Fruit fly (Drosophila melanogaster) whole organism, prepupa: ENCODE measurements around the gene CG16781.
A peak's percentile ranks its signal among the peaks of the same experiment; 100 is the strongest.

Experiments
- Blimp-1 ChIP-seq: fragments of 200-800 bp; sonication (Bioruptor generic); optimal IDR thresholded peaks from 3 replicates; lab custom pipeline; 2017; ENCODE audit warnings: missing biosample characterization, missing genetic modification characterization, mild to moderate bottlenecking, moderate library complexity, missing genetic modification reagents
- CG10631 ChIP-seq: fragments of 200-800 bp; sonication (Bioruptor generic); optimal IDR thresholded peaks from 2 replicates; lab custom pipeline; 2016; ENCODE audit warnings: missing biosample characterization, missing genetic modification characterization
- CG10669 ChIP-seq: fragments of 200-800 bp; sonication (Bioruptor generic); optimal IDR thresholded peaks from 3 replicates; lab custom pipeline; 2018; ENCODE audit warnings: missing biosample characterization, mild to moderate bottlenecking, missing genetic modification characterization, moderate library complexity
- CG11294 ChIP-seq: fragments of 200-800 bp; sonication (Bioruptor generic); IDR thresholded peaks from 2 replicates; pipeline ENCODE4 v1.3.6; 2022; ENCODE audit warnings: missing biosample characterization, missing genetic modification characterization
- CG11902 ChIP-seq: fragments of 200-800 bp; sonication (Bioruptor generic); optimal IDR thresholded peaks from 3 replicates; lab custom pipeline; 2016; ENCODE audit warnings: missing biosample characterization, missing genetic modification characterization
- CG15336 ChIP-seq: fragments of 200-800 bp; sonication (Bioruptor generic); IDR thresholded peaks from 2 replicates; pipeline ENCODE4 v1.3.6; 2022; ENCODE audit warnings: missing biosample characterization, missing genetic modification characterization
- CG1621 ChIP-seq: fragments of 200-800 bp; sonication (Bioruptor generic); optimal IDR thresholded peaks from 3 replicates; lab custom pipeline; 2018; ENCODE audit warnings: missing biosample characterization, mild to moderate bottlenecking, missing genetic modification characterization
- CG16779 ChIP-seq: fragments of 200-800 bp; sonication (Bioruptor generic); optimal IDR thresholded peaks from 3 replicates; lab custom pipeline; 2017; ENCODE audit warnings: missing biosample characterization, mild to moderate bottlenecking, missing genetic modification characterization
- CG3032 ChIP-seq: fragments of 200-800 bp; optimal IDR thresholded peaks from 2 replicates; lab custom pipeline; 2019; ENCODE audit warnings: missing biosample characterization, mild to moderate bottlenecking, missing genetic modification characterization, moderate library complexity
- CG31627 ChIP-seq: fragments of 200-800 bp; sonication (Bioruptor generic); optimal IDR thresholded peaks from 3 replicates; lab custom pipeline; 2016; ENCODE audit warnings: missing biosample characterization, missing genetic modification characterization
- CG34406 ChIP-seq: fragments of 200-800 bp; sonication (Bioruptor generic); optimal IDR thresholded peaks from 3 replicates; lab custom pipeline; 2016; ENCODE audit warnings: missing biosample characterization, missing genetic modification characterization
- CG3919 ChIP-seq: fragments of 200-800 bp; sonication (Bioruptor generic); optimal IDR thresholded peaks from 3 replicates; lab custom pipeline; 2016; ENCODE audit warnings: missing biosample characterization, missing genetic modification characterization
- CG4318 ChIP-seq: fragments of 200-800 bp; sonication (Bioruptor generic); optimal IDR thresholded peaks from 3 replicates; lab custom pipeline; 2017; ENCODE audit warnings: missing biosample characterization, mild to moderate bottlenecking, missing genetic modification characterization
- CG6163 ChIP-seq: fragments of 200-800 bp; sonication (Bioruptor generic); IDR thresholded peaks from 3 replicates; pipeline ENCODE4 v1.3.6; 2022; ENCODE audit warnings: missing biosample characterization, missing genetic modification characterization
- CG6276 ChIP-seq: fragments of 200-800 bp; sonication (Bioruptor generic); optimal IDR thresholded peaks from 2 replicates; lab custom pipeline; 2017; ENCODE audit warnings: missing biosample characterization, mild to moderate bottlenecking, missing genetic modification characterization
- CG6792 ChIP-seq: fragments of 200-800 bp; sonication (Bioruptor generic); optimal IDR thresholded peaks from 3 replicates; lab custom pipeline; 2016; ENCODE audit warnings: missing biosample characterization, missing genetic modification characterization
- CG6854 ChIP-seq: fragments of 200-800 bp; sonication (Bioruptor generic); optimal IDR thresholded peaks from 2 replicates; lab custom pipeline; 2017; ENCODE audit warnings: missing biosample characterization, mild to moderate bottlenecking, missing genetic modification characterization
- CG8119 ChIP-seq: fragments of 200-800 bp; sonication (Bioruptor generic); IDR thresholded peaks from 3 replicates; pipeline ENCODE4 v1.3.6; 2022; ENCODE audit warnings: missing biosample characterization, missing genetic modification characterization
- CG8319 ChIP-seq: fragments of 200-800 bp; sonication (Bioruptor generic); optimal IDR thresholded peaks from 3 replicates; lab custom pipeline; 2016; ENCODE audit warnings: missing biosample characterization, missing genetic modification characterization
- CG8632 ChIP-seq: fragments of 200-800 bp; sonication (Bioruptor generic); optimal IDR thresholded peaks from 3 replicates; lab custom pipeline; 2016; ENCODE audit warnings: missing biosample characterization, missing genetic modification characterization
- CG9139 ChIP-seq: fragments of 200-800 bp; sonication (Bioruptor generic); optimal IDR thresholded peaks from 3 replicates; lab custom pipeline; 2017; ENCODE audit warnings: missing biosample characterization, mild to moderate bottlenecking, missing genetic modification characterization
- Eip75B ChIP-seq: fragments of 200-800 bp; sonication (Bioruptor generic); optimal IDR thresholded peaks from 3 replicates; lab custom pipeline; 2016; ENCODE audit warnings: missing biosample characterization, missing genetic modification characterization
- Eip78C ChIP-seq: fragments of 200-800 bp; sonication (Bioruptor generic); peaks from one replicate; lab custom pipeline; 2016; ENCODE audit warnings: missing biosample characterization, missing genetic modification characterization
- Eip93F ChIP-seq: fragments of 200-800 bp; sonication (Bioruptor generic); optimal IDR thresholded peaks from 2 replicates; lab custom pipeline; 2016; ENCODE audit warnings: missing biosample characterization, mild to moderate bottlenecking, missing genetic modification characterization
- Ets21C ChIP-seq: fragments of 200-800 bp; sonication (Bioruptor generic); optimal IDR thresholded peaks from 3 replicates; lab custom pipeline; 2016; ENCODE audit warnings: missing biosample characterization, missing genetic modification characterization
- Hr38 ChIP-seq: sonication (Bioruptor generic); optimal IDR thresholded peaks from 2 replicates; lab custom pipeline; 2016; ENCODE audit warnings: missing biosample characterization, missing genetic modification characterization
- Hr39 ChIP-seq: fragments of 200-800 bp; sonication (Bioruptor generic); optimal IDR thresholded peaks from 2 replicates; lab custom pipeline; 2016; ENCODE audit warnings: missing biosample characterization, missing genetic modification characterization
- Hr4 ChIP-seq: fragments of 200-800 bp; sonication (Bioruptor generic); optimal IDR thresholded peaks from 3 replicates; lab custom pipeline; 2016; ENCODE audit warnings: missing biosample characterization, missing genetic modification characterization
- Met ChIP-seq: fragments of 200-800 bp; sonication (Bioruptor generic); optimal IDR thresholded peaks from 3 replicates; lab custom pipeline; 2016; ENCODE audit warnings: missing biosample characterization, missing genetic modification characterization
- Smox ChIP-seq: fragments of 200-800 bp; sonication (Bioruptor generic); optimal IDR thresholded peaks from 3 replicates; lab custom pipeline; 2016; ENCODE audit warnings: missing biosample characterization, missing genetic modification characterization
- Sox102F ChIP-seq: fragments of 200-800 bp; sonication (Bioruptor generic); optimal IDR thresholded peaks from 2 replicates; lab custom pipeline; 2016; ENCODE audit warnings: missing biosample characterization, mild to moderate bottlenecking, missing genetic modification characterization
- Sox14 ChIP-seq: fragments of 200-800 bp; sonication (Bioruptor generic); optimal IDR thresholded peaks from 3 replicates; lab custom pipeline; 2016; ENCODE audit warnings: missing biosample characterization, missing genetic modification characterization
- Sox15 ChIP-seq: fragments of 200-800 bp; sonication (Bioruptor generic); optimal IDR thresholded peaks from 3 replicates; lab custom pipeline; 2016; ENCODE audit warnings: missing biosample characterization, missing genetic modification characterization
- achi ChIP-seq: fragments of 200-800 bp; sonication (Bioruptor generic); optimal IDR thresholded peaks from 3 replicates; lab custom pipeline; 2016; ENCODE audit warnings: missing biosample characterization, missing genetic modification characterization
- acj6 ChIP-seq: fragments of 200-800 bp; sonication (Bioruptor generic); optimal IDR thresholded peaks from 3 replicates; lab custom pipeline; 2016; ENCODE audit warnings: missing biosample characterization, missing genetic modification characterization
- cyc ChIP-seq: fragments of 200-800 bp; sonication (Bioruptor generic); optimal IDR thresholded peaks from 3 replicates; lab custom pipeline; 2016; ENCODE audit warnings: missing biosample characterization, missing genetic modification characterization
- dac ChIP-seq: fragments of 200-800 bp; sonication (Bioruptor generic); optimal IDR thresholded peaks from 2 replicates; lab custom pipeline; 2017; ENCODE audit warnings: missing biosample characterization, mild to moderate bottlenecking, missing genetic modification characterization
- dsx ChIP-seq: fragments of 200-800 bp; optimal IDR thresholded peaks from 3 replicates; lab custom pipeline; 2019; ENCODE audit warnings: missing biosample characterization, mild to moderate bottlenecking, missing genetic modification characterization, moderate library complexity; ENCODE audit not compliant: poor library complexity, severe bottlenecking
- eg ChIP-seq: fragments of 200-800 bp; sonication (Bioruptor generic); IDR thresholded peaks from 3 replicates; pipeline ENCODE4 v1.3.6; 2022; ENCODE audit warnings: missing biosample characterization, missing genetic modification characterization
- esn ChIP-seq: fragments of 200-800 bp; sonication (Bioruptor generic); optimal IDR thresholded peaks from 2 replicates; lab custom pipeline; 2016; ENCODE audit warnings: missing biosample characterization, mild to moderate bottlenecking, missing genetic modification characterization, moderate library complexity
- fkh ChIP-seq: fragments of 200-800 bp; sonication (Bioruptor generic); optimal IDR thresholded peaks from 3 replicates; lab custom pipeline; 2017; ENCODE audit warnings: missing biosample characterization, mild to moderate bottlenecking, missing genetic modification characterization, moderate library complexity
- lz ChIP-seq: fragments of 200-800 bp; sonication (Bioruptor generic); optimal IDR thresholded peaks from 3 replicates; lab custom pipeline; 2016; ENCODE audit warnings: missing biosample characterization, missing genetic modification characterization
- net ChIP-seq: fragments of 200-800 bp; sonication (Bioruptor generic); optimal IDR thresholded peaks from 3 replicates; lab custom pipeline; 2016; ENCODE audit warnings: missing biosample characterization, missing genetic modification characterization
- pdm3 ChIP-seq: fragments of 200-800 bp; sonication (Bioruptor generic); optimal IDR thresholded peaks from 3 replicates; lab custom pipeline; 2016; ENCODE audit warnings: missing biosample characterization, missing genetic modification characterization
- salr ChIP-seq, 2 experiments: fragments of 200-800 bp; sonication (Bioruptor generic); optimal IDR thresholded peaks; 3 replicates each; lab custom pipeline; 2016 to 2018; ENCODE audit warnings: missing biosample characterization in 2 of 2, missing genetic modification characterization in 2 of 2, mild to moderate bottlenecking in 1 of 2
- spab ChIP-seq: fragments of 200-800 bp; sonication (Bioruptor generic); optimal IDR thresholded peaks from 2 replicates; lab custom pipeline; 2017; ENCODE audit warnings: missing biosample characterization, mild to moderate bottlenecking, missing genetic modification characterization, missing genetic modification reagents
- ss ChIP-seq, 2 experiments: fragments of 200-800 bp; sonication (Bioruptor generic); optimal IDR thresholded peaks; 2 replicates in 1 of 2; 3 replicates in 1 of 2; lab custom pipeline; 2017 to 2018; ENCODE audit warnings: mild to moderate bottlenecking in 2 of 2, missing biosample characterization in 2 of 2, missing genetic modification characterization in 2 of 2, moderate library complexity in 1 of 2
- svp ChIP-seq: fragments of 200-800 bp; sonication (Bioruptor generic); peaks from one replicate; lab custom pipeline; 2016; ENCODE audit warnings: missing biosample characterization, missing genetic modification characterization
- topi ChIP-seq: fragments of 200-800 bp; sonication (Bioruptor generic); optimal IDR thresholded peaks from 3 replicates; lab custom pipeline; 2016; ENCODE audit warnings: missing biosample characterization, missing genetic modification characterization

CG16781 gene

DNA sequence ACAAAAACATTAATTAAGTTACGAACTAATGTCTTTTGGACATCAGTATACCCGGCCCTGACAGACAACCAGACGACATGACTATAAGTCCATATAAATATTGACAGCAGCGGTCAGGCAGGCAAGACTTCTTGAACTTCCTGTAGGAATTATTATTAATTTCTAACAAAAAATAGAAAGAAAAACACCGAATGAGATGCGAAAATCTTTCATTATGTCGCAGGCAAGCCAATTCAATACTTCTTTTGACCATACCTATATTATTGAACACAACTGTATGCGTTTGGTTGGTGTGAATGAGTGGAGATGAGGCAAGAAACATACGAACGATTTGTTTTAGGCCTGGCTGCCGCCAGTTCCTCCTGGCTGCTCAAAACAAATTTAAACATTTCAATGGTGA, 38.9 kb downstream of the CG16781 start (continued):
- TF ChIP-seq CG10631 = peak; percentile 52
- no peak for TF ChIP-seq Blimp-1
- peak; percentile 48 for TF ChIP-seq CG3919 (GFP tag; lab: Kevin White, UChicago)
- TF ChIP-seq CG31627 (GFP tag; lab: Kevin White, UChicago) = peak; percentile 46
- TF ChIP-seq CG9139 (GFP tag; lab: Kevin White, UChicago) = no peak
- peak; percentile 41 for TF ChIP-seq fkh (GFP tag; lab: Kevin White, UChicago)
- TF ChIP-seq CG6854 (GFP tag; lab: Kevin White, UChicago) = no peak
- no peak for TF ChIP-seq Ets21C (GFP tag; lab: Kevin White, UChicago)
- peak; percentile 50 for TF ChIP-seq lz
- peak; percentile 35 for TF ChIP-seq CG34406 (GFP tag; lab: Kevin White, UChicago)
- TF ChIP-seq CG4318 (GFP tag; lab: Kevin White, UChicago) = peak; percentile 38
- TF ChIP-seq Sox15 (GFP tag; lab: Kevin White, UChicago) = peak; percentile 26
- TF ChIP-seq CG8319 (GFP tag; lab: Kevin White, UChicago) = no peak
- peak; percentile 24 for TF ChIP-seq CG1621
- no peak for TF ChIP-seq CG16779
- peak; percentile 51 for TF ChIP-seq achi (GFP tag; lab: Kevin White, UChicago)
- peak; percentile 56; the same call in 1 of the 3 replicates for TF ChIP-seq CG8119 (GFP tag; lab: Robert Waterston, UW)
- TF ChIP-seq Hr4 (GFP tag; lab: Kevin White, UChicago) = peak; percentile 61
- peak; percentile 47 for TF ChIP-seq esn (GFP tag; lab: Kevin White, UChicago)
- TF ChIP-seq eg (GFP tag; lab: Robert Waterston, UW) = peak; percentile 73
- no peak for TF ChIP-seq CG6792

DNA sequence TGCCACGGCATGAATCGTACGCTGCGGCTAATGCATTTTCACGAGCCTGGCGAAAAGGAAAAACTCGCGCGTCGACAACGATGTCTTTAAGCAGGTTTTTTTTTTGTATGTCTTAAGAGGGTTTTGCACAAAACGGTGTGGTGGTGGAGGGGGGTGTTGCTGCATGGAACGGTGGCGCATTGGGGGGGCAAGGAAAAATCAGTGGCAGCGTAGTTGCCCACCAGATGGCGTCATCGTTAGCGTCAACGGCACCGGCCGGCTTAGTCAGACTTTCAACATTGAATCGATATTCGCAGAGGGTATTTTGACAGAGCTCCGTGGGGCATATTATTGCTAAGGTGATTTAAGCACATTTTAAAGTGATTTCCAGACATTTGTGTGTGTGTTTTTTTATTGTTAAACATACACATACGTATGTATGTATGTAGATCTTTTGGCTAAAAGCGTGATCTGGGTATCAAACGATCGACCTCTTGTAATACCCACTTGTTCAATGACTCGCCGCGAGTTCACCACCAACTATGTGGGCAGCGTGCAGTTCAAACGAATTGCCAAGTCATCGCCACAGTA, 40.6 kb downstream of the CG16781 start:
- TF ChIP-seq Eip93F (no peak), achi (GFP tag; lab: Kevin White, UChicago) (peak; percentile 30), cyc (GFP tag; lab: Kevin White, UChicago) (peak; percentile 24), Sox14 (peak; percentile 26), CG11294 (peak; percentile 72), CG11902 (GFP tag; lab: Kevin White, UChicago) (no peak), CG15336 (peak; percentile 90), CG8119 (GFP tag; lab: Robert Waterston, UW) (peak; percentile 90), Met (no peak), pdm3 (GFP tag; lab: Kevin White, UChicago) (peak; percentile 57), CG10631 (peak; percentile 49), CG8632 (GFP tag; lab: Kevin White, UChicago) (no peak), CG3919 (GFP tag; lab: Kevin White, UChicago) (peak; percentile 50), spab (GFP tag; lab: Kevin White, UChicago) (no peak), net (GFP tag; lab: Kevin White, UChicago) (peak; percentile 51), CG4318 (GFP tag; lab: Kevin White, UChicago) (peak; percentile 73), dac (GFP tag; lab: Kevin White, UChicago) (peak; percentile 41), Blimp-1 (no peak), acj6 (peak; percentile 33), eg (GFP tag; lab: Robert Waterston, UW) (peak; percentile 92), dsx (GFP tag; lab: Kevin White, UChicago) (no peak), topi (GFP tag; lab: Kevin White, UChicago) (no peak), Ets21C (GFP tag; lab: Kevin White, UChicago) (no peak), CG3032 (tag; lab: Kevin White, UChicago) (no peak), Eip78C (peak; percentile 78), esn (GFP tag; lab: Kevin White, UChicago) (peak; percentile 14), CG10669 (GFP tag; lab: Kevin White, UChicago) (peak; percentile 5), CG31627 (GFP tag; lab: Kevin White, UChicago) (no peak), CG6163 (GFP tag; lab: Robert Waterston, UW) (peak; percentile 83), Hr39 (GFP tag; lab: Kevin White, UChicago) (peak; percentile 22), salr (GFP tag; optimal IDR thresholded peaks at IDR 0.05; lab: Kevin White, UChicago) (peak in 1 of 2 experiments; percentile 28), Hr38 (GFP tag; lab: Kevin White, UChicago) (no peak), Sox102F (GFP tag; lab: Kevin White, UChicago) (no peak), ss (GFP tag; optimal IDR thresholded peaks at IDR 0.05; lab: Kevin White, UChicago) (no peak), CG9139 (GFP tag; lab: Kevin White, UChicago) (no peak), Smox (GFP tag; lab: Kevin White, UChicago) (no peak), CG6276 (GFP tag; lab: Kevin White, UChicago) (peak; percentile 74), Eip75B (GFP tag; lab: Kevin White, UChicago) (peak; percentile 5), svp (GFP tag; lab: Kevin White, UChicago) (peak; percentile 55)
